Worm (Caenorhabditis elegans) whole organism, L3 larva: ENCODE results near the gene lgg-2.

ENCODE experiments used
- R02D3.7 ChIP-seq: fragments of 150-350 bp; optimal IDR thresholded peaks from 2 replicates; lab custom pipeline; 2014; ENCODE audit warnings: missing biosample characterization, missing genetic modification characterization
- ZK546.5 ChIP-seq: sonication (generic microtip); optimal IDR thresholded peaks from 2 replicates; lab custom pipeline; 2017; ENCODE audit warnings: missing biosample characterization, missing genetic modification characterization
- aly-2 ChIP-seq: fragments of 150-350 bp; optimal IDR thresholded peaks from 2 replicates; lab custom pipeline; 2014; ENCODE audit warnings: missing biosample characterization, missing genetic modification characterization
- ama-1 ChIP-seq: fragments of 150-350 bp; optimal IDR thresholded peaks from 2 replicates; lab custom pipeline; 2018
- ceh-16 ChIP-seq: sonication (generic microtip); optimal IDR thresholded peaks from 2 replicates; lab custom pipeline; 2017; ENCODE audit warnings: missing biosample characterization, missing genetic modification characterization
- ceh-28 ChIP-seq: fragments of 150-350 bp; optimal IDR thresholded peaks from 2 replicates; lab custom pipeline; 2014; ENCODE audit warnings: missing biosample characterization, missing genetic modification reagents, missing genetic modification characterization
- ceh-82 ChIP-seq: fragments of 150-350 bp; optimal IDR thresholded peaks from 2 replicates; lab custom pipeline; 2014; ENCODE audit warnings: missing biosample characterization, missing genetic modification characterization
- daf-12 ChIP-seq: fragments of 150-350 bp; optimal IDR thresholded peaks from 2 replicates; lab custom pipeline; 2014; ENCODE audit warnings: missing biosample characterization, missing genetic modification reagents, missing genetic modification characterization
- egl-27 ChIP-seq: sonication (generic microtip); optimal IDR thresholded peaks from 4 replicates; lab custom pipeline; 2017; ENCODE audit warnings: missing biosample characterization, missing genetic modification reagents, missing genetic modification characterization
- egl-5 ChIP-seq: fragments of 150-350 bp; optimal IDR thresholded peaks from 2 replicates; lab custom pipeline; 2017; ENCODE audit warnings: missing biosample characterization, missing genetic modification reagents, missing genetic modification characterization, inconsistent platforms
- elt-1 ChIP-seq: fragments of 150-350 bp; optimal IDR thresholded peaks from 2 replicates; lab custom pipeline; 2014; ENCODE audit warnings: missing biosample characterization, missing genetic modification characterization
- elt-2 ChIP-seq: sonication (generic microtip); optimal IDR thresholded peaks from 2 replicates; lab custom pipeline; 2016; ENCODE audit warnings: missing genetic modification reagents, mild to moderate bottlenecking, missing genetic modification characterization, missing compliant biosample characterization
- eor-1 ChIP-seq, 2 experiments: fragments of 150-350 bp; optimal IDR thresholded peaks; 2 replicates each; lab custom pipeline; 2014 to 2018; ENCODE audit warnings: missing biosample characterization in 2 of 2, missing genetic modification characterization in 2 of 2
- fkh-10 ChIP-seq: sonication (generic microtip); optimal IDR thresholded peaks from 2 replicates; lab custom pipeline; 2017; ENCODE audit warnings: missing biosample characterization, missing genetic modification reagents, missing genetic modification characterization
- fkh-2 ChIP-seq: fragments of 150-350 bp; optimal IDR thresholded peaks from 2 replicates; lab custom pipeline; 2014; ENCODE audit warnings: missing biosample characterization, missing genetic modification reagents, missing genetic modification characterization
- fos-1 ChIP-seq: fragments of 150-350 bp; optimal IDR thresholded peaks from 2 replicates; lab custom pipeline; 2014; ENCODE audit warnings: missing biosample characterization, missing genetic modification characterization
- jun-1 ChIP-seq: fragments of 150-350 bp; optimal IDR thresholded peaks from 2 replicates; lab custom pipeline; 2014; ENCODE audit warnings: missing biosample characterization, missing genetic modification reagents, missing genetic modification characterization
- lin-15B ChIP-seq: fragments of 150-350 bp; optimal IDR thresholded peaks from 2 replicates; lab custom pipeline; 2014; ENCODE audit warnings: missing biosample characterization, missing genetic modification characterization
- lin-39 ChIP-seq: fragments of 150-350 bp; optimal IDR thresholded peaks from 2 replicates; lab custom pipeline; 2018; ENCODE audit warnings: missing biosample characterization, missing genetic modification reagents, missing genetic modification characterization
- lsy-12 ChIP-seq: sonication (generic microtip); optimal IDR thresholded peaks from 2 replicates; lab custom pipeline; 2016; ENCODE audit warnings: mild to moderate bottlenecking, missing genetic modification characterization, missing compliant biosample characterization
- mml-1 ChIP-seq: fragments of 150-350 bp; sonication (generic microtip); optimal IDR thresholded peaks from 3 replicates; lab custom pipeline; 2014; ENCODE audit warnings: missing biosample characterization, missing genetic modification characterization
- nhr-11 ChIP-seq: fragments of 150-350 bp; optimal IDR thresholded peaks from 2 replicates; lab custom pipeline; 2014; ENCODE audit warnings: missing biosample characterization, missing genetic modification characterization
- nhr-12 ChIP-seq: fragments of 150-350 bp; optimal IDR thresholded peaks from 2 replicates; lab custom pipeline; 2014; ENCODE audit warnings: missing biosample characterization, missing genetic modification characterization
- nhr-23 ChIP-seq: fragments of 150-350 bp; optimal IDR thresholded peaks from 2 replicates; lab custom pipeline; 2014; ENCODE audit warnings: missing biosample characterization, missing genetic modification reagents, missing genetic modification characterization
- nhr-237 ChIP-seq: fragments of 150-350 bp; optimal IDR thresholded peaks from 2 replicates; lab custom pipeline; 2014; ENCODE audit warnings: missing biosample characterization, missing genetic modification characterization
- nhr-25 ChIP-seq: sonication (generic microtip); optimal IDR thresholded peaks from 2 replicates; lab custom pipeline; 2017; ENCODE audit warnings: missing biosample characterization, missing genetic modification characterization
- nhr-28 ChIP-seq: fragments of 150-350 bp; optimal IDR thresholded peaks from 2 replicates; lab custom pipeline; 2014; ENCODE audit warnings: missing biosample characterization, missing genetic modification characterization
- nhr-67 ChIP-seq: fragments of 150-350 bp; optimal IDR thresholded peaks from 2 replicates; lab custom pipeline; 2014; ENCODE audit warnings: missing biosample characterization, missing genetic modification characterization
- pha-4 ChIP-seq: fragments of 150-350 bp; optimal IDR thresholded peaks from 2 replicates; lab custom pipeline; 2014; ENCODE audit warnings: missing biosample characterization, missing genetic modification reagents, missing genetic modification characterization
- pqm-1 ChIP-seq: fragments of 150-350 bp; optimal IDR thresholded peaks from 2 replicates; lab custom pipeline; 2017; ENCODE audit warnings: missing biosample characterization, missing genetic modification characterization, inconsistent platforms
- sea-2 ChIP-seq: fragments of 150-350 bp; sonication (generic microtip); optimal IDR thresholded peaks from 4 replicates; lab custom pipeline; 2014; ENCODE audit warnings: missing biosample characterization, missing genetic modification reagents, missing genetic modification characterization
- skn-1 ChIP-seq: fragments of 150-350 bp; optimal IDR thresholded peaks from 2 replicates; lab custom pipeline; 2014; ENCODE audit warnings: missing biosample characterization, missing genetic modification characterization
- tbx-2 ChIP-seq: sonication (generic microtip); optimal IDR thresholded peaks from 2 replicates; lab custom pipeline; 2016; ENCODE audit warnings: mild to moderate bottlenecking, missing genetic modification characterization, missing compliant biosample characterization
- unc-62 ChIP-seq: fragments of 150-350 bp; sonication (generic microtip); optimal IDR thresholded peaks from 4 replicates; lab custom pipeline; 2014; ENCODE audit warnings: missing biosample characterization, missing genetic modification reagents, missing genetic modification characterization
- ztf-11 ChIP-seq: fragments of 150-350 bp; optimal IDR thresholded peaks from 2 replicates; lab custom pipeline; 2014; ENCODE audit warnings: missing biosample characterization, missing genetic modification characterization
- ztf-4 ChIP-seq: fragments of 150-350 bp; optimal IDR thresholded peaks from 2 replicates; lab custom pipeline; 2014; ENCODE audit warnings: missing biosample characterization, missing genetic modification characterization

lgg-2 gene

ce11 chrIV:10916134-10916533 is 19.6 kb downstream of the lgg-2 start:
- TF ChIP-seq elt-1 (peak; percentile 91), nhr-28 (tag; lab: Kevin White, UChicago) (no peak), nhr-25 (tag; lab: Kevin White, UChicago) (peak; percentile 47), nhr-23 (peak; percentile 60)
- TF ChIP-seq, all 47 proteins: peak for 3

ce11 chrIV:10915388-10915787 is 20.3 kb downstream of the lgg-2 start, which contains the start of gene ZK593.3:
Gene ZK593.3 (plus strand): TSS chrIV:10915688.
- no peak for TF ChIP-seq nhr-67 (tag; lab: Kevin White, UChicago)
- TF ChIP-seq pqm-1 (tag; lab: Kevin White, UChicago): peak; percentile 5

ce11 chrIV:10913081-10913480 is 22.6 kb downstream of the lgg-2 start, which contains the start of gene ZK593.2:
Gene ZK593.2 (plus strand): TSS chrIV:10913381.
- TF ChIP-seq jun-1 (tag; lab: Kevin White, UChicago) (no peak), elt-2 (tag; lab: Kevin White, UChicago) (peak; percentile 40), mml-1 (tag; lab: Kevin White, UChicago) (no peak), nhr-237 (tag; lab: Kevin White, UChicago) (no peak), eor-1 (tag; optimal IDR thresholded peaks at IDR 0.05; lab: Kevin White, UChicago) (no peak)

ce11 chrIV:10909708-10910107 is 26.0 kb downstream of the lgg-2 start, which contains the start of gene pyk-2:
Gene pyk-2 (plus strand): TSS chrIV:10909913.
- TF ChIP-seq elt-2 (tag; lab: Kevin White, UChicago) (peak; percentile 79), fkh-2 (no peak), eor-1 (tag; optimal IDR thresholded peaks at IDR 0.05; lab: Kevin White, UChicago) (no peak), pqm-1 (tag; lab: Kevin White, UChicago) (peak; percentile 67)

DNA sequence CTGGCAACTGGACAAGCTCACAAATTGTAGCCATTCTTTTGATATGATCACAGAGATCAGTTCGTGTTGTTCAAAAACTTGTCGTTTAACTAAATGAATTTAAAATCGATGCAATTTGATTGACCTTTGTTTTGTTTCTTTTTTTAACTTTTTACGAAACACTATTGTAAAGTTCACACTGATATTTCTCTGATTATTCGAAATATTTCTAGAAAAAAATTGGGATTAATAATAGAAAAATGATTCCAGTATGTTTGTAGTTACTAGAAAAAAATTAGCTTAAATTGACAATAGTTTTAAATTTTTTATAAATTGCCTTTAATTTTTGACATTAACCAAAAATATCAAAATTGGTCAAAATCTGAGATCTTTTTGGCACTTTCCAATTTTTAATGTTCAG is 26.5 kb downstream of the lgg-2 start, which contains the start of gene ZK596.2:
TSS of gene ZK596.2 (minus strand) at position 101 of the 400 bp plus-strand sequence.
- TF ChIP-seq fos-1 (tag; lab: Kevin White, UChicago) (no peak), egl-27 (tag; lab: Kevin White, UChicago) (no peak), fkh-2 (no peak), egl-5 (no peak), daf-12 (tag; lab: Kevin White, UChicago) (no peak), ceh-28 (no peak), elt-2 (tag; lab: Kevin White, UChicago) (no peak), fkh-10 (GFP tag; lab: Kevin White, UChicago) (no peak), sea-2 (GFP tag; lab: Kevin White, UChicago) (no peak), ama-1 (no peak), R02D3.7 (tag; lab: Kevin White, UChicago) (no peak), ztf-11 (tag; lab: Kevin White, UChicago) (no peak), ceh-16 (tag; lab: Kevin White, UChicago) (no peak), unc-62 (GFP tag; lab: Kevin White, UChicago) (no peak), nhr-11 (tag; lab: Kevin White, UChicago) (no peak), ceh-82 (tag; lab: Kevin White, UChicago) (no peak), lin-39 (no peak), nhr-67 (tag; lab: Kevin White, UChicago) (no peak), nhr-237 (tag; lab: Kevin White, UChicago) (no peak), lin-15B (tag; lab: Kevin White, UChicago) (no peak)

- TF ChIP-seq lsy-12 (tag; lab: Kevin White, UChicago) (no peak), nhr-12 (tag; lab: Kevin White, UChicago) (no peak), daf-12 (tag; lab: Kevin White, UChicago) (no peak)
Observed at ce11 chrIV:10904282-10904681, 31.4 kb downstream of the lgg-2 start, which contains the start of gene ZK596.3. Gene ZK596.3 (minus strand): TSS chrIV:10904382.

DNA sequence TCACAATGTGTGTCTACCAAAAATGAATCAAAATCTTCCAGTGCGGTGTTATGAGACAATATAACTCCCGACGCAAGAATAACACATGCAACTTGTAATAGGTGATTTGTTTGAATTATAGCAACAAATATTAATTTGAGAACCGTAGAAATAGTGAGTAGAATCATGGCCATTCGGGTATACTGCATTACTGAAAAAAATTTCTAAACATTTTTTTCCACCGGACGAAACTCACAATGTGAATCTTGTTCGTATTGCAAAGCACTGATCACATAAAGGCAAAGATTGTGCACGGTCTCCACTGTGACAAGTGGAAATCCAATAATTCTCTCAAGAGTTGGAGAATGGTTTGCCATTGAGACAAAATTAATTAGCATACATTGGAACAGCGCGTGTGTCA is 33.2 kb downstream of the lgg-2 start:
- TF ChIP-seq ceh-28 (no peak), aly-2 (tag; lab: Kevin White, UChicago) (no peak), eor-1 (tag; optimal IDR thresholded peaks at IDR 0.05; lab: Kevin White, UChicago) (no peak), skn-1 (tag; lab: Kevin White, UChicago) (no peak), egl-27 (tag; lab: Kevin White, UChicago) (no peak), lsy-12 (tag; lab: Kevin White, UChicago) (no peak), nhr-28 (tag; lab: Kevin White, UChicago) (no peak), unc-62 (GFP tag; lab: Kevin White, UChicago) (no peak), lin-15B (tag; lab: Kevin White, UChicago) (no peak), nhr-12 (tag; lab: Kevin White, UChicago) (no peak), pha-4 (tag; lab: Kevin White, UChicago) (no peak), fkh-10 (GFP tag; lab: Kevin White, UChicago) (no peak), ZK546.5 (tag; lab: Kevin White, UChicago) (no peak), sea-2 (GFP tag; lab: Kevin White, UChicago) (no peak), ztf-11 (tag; lab: Kevin White, UChicago) (no peak), tbx-2 (no peak), ztf-4 (tag; lab: Kevin White, UChicago) (no peak), pqm-1 (tag; lab: Kevin White, UChicago) (no peak), ama-1 (no peak), R02D3.7 (tag; lab: Kevin White, UChicago) (no peak)
- TF ChIP-seq, all 47 proteins: peak for 0
